Worm (Caenorhabditis elegans) whole organism, L3 larva: ENCODE data around the gene C16C4.1.
"Not testable (repeated sequence)": the region's sequence is repeated elsewhere in the genome, so short reads cannot be mapped to it uniquely, and the experiment has no call there.

Source experiments
- elt-1 ChIP-seq: fragments of 150-350 bp; optimal IDR thresholded peaks from 2 replicates; lab custom pipeline; 2014; ENCODE audit warnings: missing biosample characterization, missing genetic modification characterization
- mdl-1 ChIP-seq: fragments of 150-350 bp; optimal IDR thresholded peaks from 2 replicates; lab custom pipeline; 2014; ENCODE audit warnings: missing biosample characterization, missing genetic modification characterization
- nhr-11 ChIP-seq: fragments of 150-350 bp; optimal IDR thresholded peaks from 2 replicates; lab custom pipeline; 2014; ENCODE audit warnings: missing biosample characterization, missing genetic modification characterization
- nhr-12 ChIP-seq: fragments of 150-350 bp; optimal IDR thresholded peaks from 2 replicates; lab custom pipeline; 2014; ENCODE audit warnings: missing biosample characterization, missing genetic modification characterization
- nhr-28 ChIP-seq: fragments of 150-350 bp; optimal IDR thresholded peaks from 2 replicates; lab custom pipeline; 2014; ENCODE audit warnings: missing biosample characterization, missing genetic modification characterization
- ztf-11 ChIP-seq: fragments of 150-350 bp; optimal IDR thresholded peaks from 2 replicates; lab custom pipeline; 2014; ENCODE audit warnings: missing biosample characterization, missing genetic modification characterization

DNA sequence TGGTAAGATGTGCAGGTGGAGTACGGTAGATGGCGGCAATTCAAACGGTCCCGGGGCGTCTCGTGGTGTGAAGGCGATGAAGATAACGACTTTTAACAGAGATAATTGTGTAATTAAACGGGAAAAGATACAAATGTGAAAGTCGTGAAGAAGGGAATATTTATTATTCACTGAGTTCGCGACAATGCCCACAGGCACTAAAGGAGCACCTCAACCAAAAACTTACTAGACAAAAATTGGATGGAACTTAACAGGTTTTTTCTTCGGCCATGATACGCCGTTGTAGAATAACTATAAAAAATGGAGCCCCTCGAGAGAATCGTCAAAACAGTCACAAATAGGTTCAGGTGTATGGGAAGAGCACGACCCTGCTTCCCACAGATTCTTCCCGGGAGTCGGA is 31.7 kb upstream of the C16C4.1 start, which contains the start of gene fbxb-98:
- not testable (repeated sequence) for TF ChIP-seq elt-1, mdl-1, ztf-11, nhr-12, nhr-28, nhr-11 (tag; lab: Kevin White, UChicago)
